Worm (Caenorhabditis elegans): Measurements from ENCODE around the gene C31C9.7.

Gene C31C9.7

ce11 chrII:13636596-13636995, 32.3 kb upstream of the C31C9.7 start:
- no peak for TF ChIP-seq tbx-2 (tag; optimal IDR thresholded peaks at IDR 0.05)
- peak; percentile 29 for TF ChIP-seq nhr-23 (tag; optimal IDR thresholded peaks at IDR 0.05)
- TF ChIP-seq nhr-43 (tag; optimal IDR thresholded peaks at IDR 0.05; ENCODE audit: poor library complexity, severe bottlenecking): peak; percentile 78
- TF ChIP-seq daf-12 (tag; optimal IDR thresholded peaks at IDR 0.05): no peak

DNA sequence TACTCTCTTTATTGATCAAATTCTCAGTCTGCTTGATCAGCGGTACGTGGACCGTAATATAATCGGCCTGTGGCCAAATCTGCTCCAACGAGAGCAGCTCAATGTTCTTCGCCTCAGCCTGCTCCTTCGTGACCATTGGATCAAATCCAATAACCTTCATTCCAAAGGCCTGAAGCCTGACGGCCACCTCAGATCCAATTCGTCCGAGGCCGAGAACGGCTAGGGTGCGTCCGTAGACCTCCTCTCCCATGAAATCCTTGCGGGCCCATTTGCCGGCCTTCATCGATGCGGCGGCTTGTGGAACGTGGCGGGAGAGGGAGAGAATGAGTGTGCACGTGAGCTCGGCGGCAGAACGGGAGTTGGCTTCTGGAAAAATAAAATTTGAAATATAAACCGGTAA, 31.4 kb upstream of the C31C9.7 start:
- TF ChIP-seq ama-1 (optimal IDR thresholded peaks at IDR 0.05) (peak; percentile 27), elt-3 (tag; optimal IDR thresholded peaks at IDR 0.05) (no peak)

DNA sequence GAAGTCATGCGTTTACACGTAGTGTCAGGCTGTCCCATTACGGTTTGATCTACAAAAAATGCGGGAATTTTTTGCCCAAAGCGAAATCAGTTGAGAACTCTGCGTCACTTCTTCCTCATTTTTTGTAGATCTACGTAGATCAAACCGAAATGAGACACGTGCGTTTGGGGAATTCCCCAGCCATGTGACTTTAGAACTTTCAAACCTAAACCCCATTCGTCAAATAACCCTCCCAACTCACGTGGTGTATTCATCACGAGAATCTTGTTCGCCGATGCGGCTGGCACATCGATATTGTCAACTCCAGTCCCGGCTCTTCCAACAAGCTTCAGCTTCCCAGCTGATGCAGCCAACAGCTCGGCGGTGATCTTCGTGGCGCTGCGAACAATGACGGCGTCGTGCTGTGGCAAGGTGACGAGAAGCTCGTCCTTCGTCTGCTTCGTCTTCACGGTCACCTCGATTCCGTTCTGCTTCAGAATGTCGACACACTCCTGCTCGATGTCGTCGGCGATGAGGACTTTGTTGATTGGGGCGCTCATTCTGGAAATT, 30.9 kb upstream of the C31C9.7 start, which contains the start of gene phdh-1:
TSS of gene phdh-1 (minus strand) at position 540 of the 549 bp plus-strand sequence.
- TF ChIP-seq nhr-76 (tag; optimal IDR thresholded peaks at IDR 0.05) (no peak), eor-1 (tag; optimal IDR thresholded peaks at IDR 0.05) (no peak), nhr-43 (tag; optimal IDR thresholded peaks at IDR 0.05; ENCODE audit: poor library complexity, severe bottlenecking) (peak; percentile 5)

ce11 chrII:13638576-13638975, 30.3 kb upstream of the C31C9.7 start:
- peak; percentile 76 for TF ChIP-seq pqm-1 (tag; optimal IDR thresholded peaks at IDR 0.05)
- no peak for TF ChIP-seq tbx-2 (tag; optimal IDR thresholded peaks at IDR 0.05)
- TF ChIP-seq aly-2 (tag; optimal IDR thresholded peaks at IDR 0.05): no peak
- no peak for TF ChIP-seq jun-1 (tag; optimal IDR thresholded peaks at IDR 0.05)
- TF ChIP-seq nhr-77 (tag; optimal IDR thresholded peaks at IDR 0.05): no peak
- no peak for TF ChIP-seq mml-1 (tag; optimal IDR thresholded peaks at IDR 0.05)
- no peak for TF ChIP-seq ceh-82 (tag; optimal IDR thresholded peaks at IDR 0.05)
- no peak for TF ChIP-seq fkh-2 (tag; optimal IDR thresholded peaks at IDR 0.05)
- no peak for TF ChIP-seq ceh-9 (tag; optimal IDR thresholded peaks at IDR 0.05)
- TF ChIP-seq pha-4 (tag; optimal IDR thresholded peaks at IDR 0.05): no peak
- peak; percentile 87 for TF ChIP-seq nhr-25 (tag; optimal IDR thresholded peaks at IDR 0.05)
- TF ChIP-seq nhr-28 (tag; optimal IDR thresholded peaks at IDR 0.05): no peak
- no peak for TF ChIP-seq ztf-4 (tag; optimal IDR thresholded peaks at IDR 0.05)
- peak; percentile 89 for TF ChIP-seq nhr-23 (tag; optimal IDR thresholded peaks at IDR 0.05)
- TF ChIP-seq ZK546.5 (tag; optimal IDR thresholded peaks at IDR 0.05): no peak
- peak in 1 of 3 experiments; percentile 5 for TF ChIP-seq elt-3 (tag; optimal IDR thresholded peaks at IDR 0.05)
- TF ChIP-seq ceh-28 (tag; optimal IDR thresholded peaks at IDR 0.05): peak; percentile 79
- TF ChIP-seq hmg-11 (tag; optimal IDR thresholded peaks at IDR 0.05): no peak
- TF ChIP-seq ceh-16 (tag; optimal IDR thresholded peaks at IDR 0.05): no peak
- TF ChIP-seq R02D3.7 (tag; optimal IDR thresholded peaks at IDR 0.05): no peak
- TF ChIP-seq lsy-12 (tag; optimal IDR thresholded peaks at IDR 0.05): no peak
- TF ChIP-seq nhr-67 (tag; optimal IDR thresholded peaks at IDR 0.05): no peak
- no peak for TF ChIP-seq eor-1 (tag; optimal IDR thresholded peaks at IDR 0.05)
- TF ChIP-seq nhr-12 (tag; optimal IDR thresholded peaks at IDR 0.05): no peak
- no peak for TF ChIP-seq egl-27 (tag; optimal IDR thresholded peaks at IDR 0.05)
- no peak for TF ChIP-seq unc-62 (GFP tag; optimal IDR thresholded peaks at IDR 0.05)
- TF ChIP-seq mdl-1 (tag; optimal IDR thresholded peaks at IDR 0.05): no peak
- TF ChIP-seq egl-5 (tag; optimal IDR thresholded peaks at IDR 0.05): no peak
- TF ChIP-seq zag-1 (tag; optimal IDR thresholded peaks at IDR 0.05): no peak
- peak; percentile 17 for TF ChIP-seq nfya-1 (tag; optimal IDR thresholded peaks at IDR 0.05; ENCODE audit: insufficient read depth)
- peak; percentile 97 for TF ChIP-seq elt-1 (tag; optimal IDR thresholded peaks at IDR 0.05)
- no peak for TF ChIP-seq snpc-4 (tag; optimal IDR thresholded peaks at IDR 0.05)
- no peak for TF ChIP-seq lin-15B (tag; optimal IDR thresholded peaks at IDR 0.05)
- TF ChIP-seq unc-39 (tag; optimal IDR thresholded peaks at IDR 0.05): no peak
- TF ChIP-seq ztf-11 (tag; optimal IDR thresholded peaks at IDR 0.05): no peak
- no peak for TF ChIP-seq nhr-11 (tag; optimal IDR thresholded peaks at IDR 0.05)
- peak; percentile 54 for TF ChIP-seq nhr-43 (tag; optimal IDR thresholded peaks at IDR 0.05; ENCODE audit: poor library complexity, severe bottlenecking)
- peak; percentile 17 for TF ChIP-seq skn-1 (tag; optimal IDR thresholded peaks at IDR 0.05)
- TF ChIP-seq sea-2 (GFP tag; optimal IDR thresholded peaks at IDR 0.05): no peak
- no peak for TF ChIP-seq lin-39 (tag; optimal IDR thresholded peaks at IDR 0.05)
- no peak for TF ChIP-seq fkh-10 (GFP tag; optimal IDR thresholded peaks at IDR 0.05)
- no peak for TF ChIP-seq fos-1 (tag; optimal IDR thresholded peaks at IDR 0.05)
- no peak for TF ChIP-seq daf-12 (tag; optimal IDR thresholded peaks at IDR 0.05)
- peak; percentile 75 for TF ChIP-seq elt-2 (tag; optimal IDR thresholded peaks at IDR 0.05)
- no peak for TF ChIP-seq nhr-76 (tag; optimal IDR thresholded peaks at IDR 0.05)
- no peak for TF ChIP-seq nhr-237 (tag; optimal IDR thresholded peaks at IDR 0.05)
- no peak for TF ChIP-seq ama-1 (optimal IDR thresholded peaks at IDR 0.05)
